Fruit fly (Drosophila melanogaster) whole organism, prepupa: ENCODE measurements around the gene Nelf-A.

Experiments used
- CG10669 ChIP-seq: fragments of 200-800 bp; sonication (Bioruptor generic); optimal IDR thresholded peaks from 3 replicates; lab custom pipeline; 2018; ENCODE audit warnings: missing biosample characterization, mild to moderate bottlenecking, missing genetic modification characterization, moderate library complexity
- CG31627 ChIP-seq: fragments of 200-800 bp; sonication (Bioruptor generic); optimal IDR thresholded peaks from 3 replicates; lab custom pipeline; 2016; ENCODE audit warnings: missing biosample characterization, missing genetic modification characterization
- Eip75B ChIP-seq: fragments of 200-800 bp; sonication (Bioruptor generic); optimal IDR thresholded peaks from 3 replicates; lab custom pipeline; 2016; ENCODE audit warnings: missing biosample characterization, missing genetic modification characterization
- Sox15 ChIP-seq: fragments of 200-800 bp; sonication (Bioruptor generic); optimal IDR thresholded peaks from 3 replicates; lab custom pipeline; 2016; ENCODE audit warnings: missing biosample characterization, missing genetic modification characterization
- cyc ChIP-seq: fragments of 200-800 bp; sonication (Bioruptor generic); optimal IDR thresholded peaks from 3 replicates; lab custom pipeline; 2016; ENCODE audit warnings: missing biosample characterization, missing genetic modification characterization
- dac ChIP-seq: fragments of 200-800 bp; sonication (Bioruptor generic); optimal IDR thresholded peaks from 2 replicates; lab custom pipeline; 2017; ENCODE audit warnings: missing biosample characterization, mild to moderate bottlenecking, missing genetic modification characterization

DNA sequence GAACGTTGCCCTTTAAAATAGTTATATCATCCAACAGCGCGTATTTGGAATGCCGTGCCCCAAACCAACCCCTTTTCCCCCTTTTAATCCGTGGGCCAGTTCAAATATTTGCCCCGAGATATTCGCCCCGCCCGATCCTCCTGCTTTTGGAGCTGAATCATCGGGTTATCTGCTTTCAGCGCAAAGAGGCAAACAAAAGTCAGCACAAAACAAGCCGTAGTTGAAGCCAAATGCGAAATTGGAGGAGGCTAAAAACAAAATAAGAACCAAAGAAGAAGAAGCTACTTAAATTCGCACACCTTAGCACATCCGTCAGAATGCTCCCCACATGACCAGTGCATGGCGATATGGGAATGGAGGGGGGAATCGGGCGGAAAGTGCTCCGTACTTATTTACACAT, 25.9 kb upstream of the Nelf-A start:
- no peak for TF ChIP-seq cyc (GFP tag; lab: Kevin White, UChicago)
- no peak for TF ChIP-seq Sox15 (GFP tag; lab: Kevin White, UChicago)
- no peak for TF ChIP-seq Eip75B
- no peak for TF ChIP-seq CG10669
- TF ChIP-seq CG31627 (GFP tag; lab: Kevin White, UChicago), result no peak
- no peak for TF ChIP-seq dac
